Worm (Caenorhabditis elegans) whole organism, late embryonic: Measurements from ENCODE around the gene Y39B6A.25.
A peak's percentile ranks its signal among the peaks of the same experiment; 100 is the strongest.

Source experiments
- F13H6.1 ChIP-seq: sonication (generic microtip); optimal IDR thresholded peaks from 2 replicates; lab custom pipeline; 2016; ENCODE audit warnings: missing genetic modification characterization, missing compliant biosample characterization
- ceh-18 ChIP-seq: sonication (generic microtip); optimal IDR thresholded peaks from 2 replicates; lab custom pipeline; 2016; ENCODE audit warnings: missing genetic modification characterization, missing compliant biosample characterization
- ceh-2 ChIP-seq: sonication (generic microtip); optimal IDR thresholded peaks from 2 replicates; lab custom pipeline; 2016; ENCODE audit warnings: missing genotype, missing genetic modification characterization, missing compliant biosample characterization
- ceh-22 ChIP-seq: sonication (generic microtip); optimal IDR thresholded peaks from 2 replicates; lab custom pipeline; 2017; ENCODE audit warnings: missing biosample characterization, missing genetic modification characterization
- ceh-24 ChIP-seq: sonication (generic microtip); optimal IDR thresholded peaks from 2 replicates; lab custom pipeline; 2016; ENCODE audit warnings: mild to moderate bottlenecking, missing genetic modification characterization, missing compliant biosample characterization
- ceh-30 ChIP-seq: fragments of 150-350 bp; optimal IDR thresholded peaks from 2 replicates; lab custom pipeline; 2014; ENCODE audit warnings: missing biosample characterization, missing genetic modification characterization
- ceh-34 ChIP-seq: sonication (generic microtip); optimal IDR thresholded peaks from 2 replicates; lab custom pipeline; 2016; ENCODE audit warnings: mild to moderate bottlenecking, missing genetic modification characterization, missing compliant biosample characterization
- ceh-45 ChIP-seq: fragments of 200-800 bp; sonication (Bioruptor generic); IDR thresholded peaks from 2 replicates; pipeline ENCODE4 v1.3.6; 2022; ENCODE audit warnings: missing genetic modification reagents, missing genetic modification characterization, missing compliant biosample characterization
- ceh-48 ChIP-seq: sonication (generic microtip); optimal IDR thresholded peaks from 2 replicates; lab custom pipeline; 2016; ENCODE audit warnings: missing genetic modification characterization, inconsistent platforms, missing compliant biosample characterization
- elt-2 ChIP-seq: sonication (generic microtip); optimal IDR thresholded peaks from 2 replicates; lab custom pipeline; 2016; ENCODE audit warnings: missing genetic modification reagents, missing genetic modification characterization, missing compliant biosample characterization
- elt-4 ChIP-seq: sonication (generic microtip); optimal IDR thresholded peaks from 2 replicates; lab custom pipeline; 2016; ENCODE audit warnings: missing genetic modification characterization, missing compliant biosample characterization
- fkh-10 ChIP-seq: fragments of 150-350 bp; optimal IDR thresholded peaks from 2 replicates; lab custom pipeline; 2014; ENCODE audit warnings: missing biosample characterization, missing genetic modification reagents, missing genetic modification characterization
- hlh-15 ChIP-seq: sonication (generic microtip); optimal IDR thresholded peaks from 2 replicates; lab custom pipeline; 2016; ENCODE audit warnings: missing genetic modification characterization, missing compliant biosample characterization
- hlh-30 ChIP-seq: sonication (generic microtip); optimal IDR thresholded peaks from 2 replicates; lab custom pipeline; 2017; ENCODE audit warnings: antibody characterized with exemption, missing genetic modification characterization, missing compliant biosample characterization; ENCODE audit not compliant: insufficient read depth
- hlh-6 ChIP-seq: sonication (generic microtip); optimal IDR thresholded peaks from 2 replicates; lab custom pipeline; 2016; ENCODE audit warnings: missing genotype, missing genetic modification characterization, missing compliant biosample characterization
- hlh-8 ChIP-seq: sonication (generic microtip); optimal IDR thresholded peaks from 2 replicates; lab custom pipeline; 2016; ENCODE audit warnings: missing genotype, missing genetic modification characterization, missing compliant biosample characterization
- lim-6 ChIP-seq: sonication (generic microtip); optimal IDR thresholded peaks from 2 replicates; lab custom pipeline; 2016; ENCODE audit warnings: missing genetic modification characterization, missing compliant biosample characterization
- lin-11 ChIP-seq: fragments of 200-800 bp; sonication (Bioruptor generic); optimal IDR thresholded peaks from 2 replicates; lab custom pipeline; 2018; ENCODE audit warnings: mild to moderate bottlenecking, missing genetic modification characterization, missing compliant biosample characterization
- madf-2 ChIP-seq: sonication (generic microtip); optimal IDR thresholded peaks from 2 replicates; lab custom pipeline; 2017; ENCODE audit warnings: missing genetic modification characterization, missing compliant biosample characterization
- mec-3 ChIP-seq: sonication (generic microtip); optimal IDR thresholded peaks from 2 replicates; lab custom pipeline; 2016; ENCODE audit warnings: borderline replicate concordance, missing genetic modification characterization, missing compliant biosample characterization
- nhr-11 ChIP-seq: fragments of 150-350 bp; optimal IDR thresholded peaks from 2 replicates; lab custom pipeline; 2014; ENCODE audit warnings: missing biosample characterization, missing genetic modification characterization
- nhr-232 ChIP-seq: sonication (generic microtip); optimal IDR thresholded peaks from 2 replicates; lab custom pipeline; 2016; ENCODE audit warnings: missing genetic modification characterization, missing compliant biosample characterization
- npax-4 ChIP-seq: sonication (generic microtip); optimal IDR thresholded peaks from 2 replicates; lab custom pipeline; 2016; ENCODE audit warnings: missing genetic modification characterization, missing compliant biosample characterization
- odd-2 ChIP-seq: sonication (generic microtip); optimal IDR thresholded peaks from 2 replicates; lab custom pipeline; 2017; ENCODE audit warnings: antibody characterized with exemption, mild to moderate bottlenecking, missing genetic modification characterization, missing compliant biosample characterization
- pag-3 ChIP-seq: sonication (generic microtip); optimal IDR thresholded peaks from 2 replicates; lab custom pipeline; 2016; ENCODE audit warnings: missing compliant biosample characterization, missing genetic modification characterization, borderline replicate concordance
- pat-9 ChIP-seq: fragments of 200-800 bp; sonication (Bioruptor generic); optimal IDR thresholded peaks from 2 replicates; lab custom pipeline; 2018; ENCODE audit warnings: mild to moderate bottlenecking, missing genetic modification characterization, moderate library complexity, missing compliant biosample characterization
- pax-1 ChIP-seq: fragments of 150-350 bp; optimal IDR thresholded peaks from 2 replicates; lab custom pipeline; 2014; ENCODE audit warnings: missing biosample characterization, missing genetic modification characterization
- pha-4 ChIP-seq: fragments of 150-350 bp; optimal IDR thresholded peaks from 2 replicates; lab custom pipeline; 2018; ENCODE audit warnings: missing biosample characterization, missing genetic modification reagents, missing genetic modification characterization
- pros-1 ChIP-seq: fragments of 150-350 bp; optimal IDR thresholded peaks from 2 replicates; lab custom pipeline; 2014; ENCODE audit warnings: missing biosample characterization, missing genetic modification reagents, missing genetic modification characterization
- rnt-1 ChIP-seq: sonication (generic microtip); optimal IDR thresholded peaks from 2 replicates; lab custom pipeline; 2016; ENCODE audit warnings: missing genetic modification characterization, missing compliant biosample characterization
- sdc-2 ChIP-seq: sonication (generic microtip); optimal IDR thresholded peaks from 2 replicates; lab custom pipeline; 2016; ENCODE audit warnings: missing genotype, missing genetic modification characterization, missing compliant biosample characterization
- sox-2 ChIP-seq: fragments of 200-800 bp; sonication (Bioruptor generic); IDR thresholded peaks from 2 replicates; pipeline ENCODE4 v1.3.6; 2022; ENCODE audit warnings: missing genetic modification reagents, missing genetic modification characterization, missing compliant biosample characterization
- syd-9 ChIP-seq: sonication (generic microtip); optimal IDR thresholded peaks from 2 replicates; lab custom pipeline; 2016; ENCODE audit warnings: mild to moderate bottlenecking, missing genetic modification characterization, moderate library complexity, missing compliant biosample characterization
- tbx-7 ChIP-seq: sonication (generic microtip); optimal IDR thresholded peaks from 2 replicates; lab custom pipeline; 2016; ENCODE audit warnings: missing genotype, missing genetic modification characterization, missing compliant biosample characterization
- ttx-3 ChIP-seq: sonication (generic microtip); optimal IDR thresholded peaks from 2 replicates; lab custom pipeline; 2016; ENCODE audit warnings: missing genetic modification reagents, missing genetic modification characterization, missing compliant biosample characterization
- ztf-16 ChIP-seq: sonication (generic microtip); optimal IDR thresholded peaks from 2 replicates; lab custom pipeline; 2017; ENCODE audit warnings: missing genetic modification characterization, missing compliant biosample characterization

The Y39B6A.25 gene

ce11 chrV:19019239-19019638, 7.0 kb upstream of the Y39B6A.25 start:
- TF ChIP-seq fkh-10 (no peak), syd-9 (no peak), lim-6 (no peak), ceh-48 (tag; lab: Kevin White, UChicago) (peak; percentile 20), nhr-11 (tag; lab: Kevin White, UChicago) (no peak), lin-11 (tag; lab: Kevin White, UChicago) (no peak)

DNA sequence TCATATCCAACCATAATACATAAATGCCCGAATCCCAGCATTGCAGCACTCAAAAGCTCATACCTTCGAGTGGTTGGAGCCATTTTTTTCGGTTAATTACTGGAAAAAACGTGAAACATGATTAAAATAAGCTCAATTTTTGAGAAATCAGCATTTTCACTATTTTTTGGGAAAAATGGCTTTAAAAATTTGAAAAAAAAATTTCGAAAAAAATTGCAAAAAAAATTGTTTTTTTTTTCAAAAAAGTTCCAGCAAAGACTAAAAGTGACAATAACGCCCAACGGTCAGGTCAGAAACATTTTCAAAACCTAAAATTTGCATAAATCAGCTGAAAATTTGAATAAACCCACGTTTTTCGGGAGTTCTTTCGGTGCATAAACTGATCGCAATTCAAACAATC, 1.6 kb upstream of the Y39B6A.25 start, which contains the start of gene Y39B6A.29:
Gene Y39B6A.29 (minus strand): TSS at position 101 of the 400 bp plus-strand sequence.
- TF ChIP-seq nhr-232 (tag; lab: Kevin White, UChicago) (no peak), ceh-22 (tag; lab: Kevin White, UChicago) (no peak), odd-2 (tag; lab: Kevin White, UChicago) (no peak), pros-1 (tag; lab: Kevin White, UChicago) (no peak), ceh-34 (tag; lab: Kevin White, UChicago) (no peak), madf-2 (tag; lab: Kevin White, UChicago) (no peak), pat-9 (no peak), ceh-30 (tag; lab: Kevin White, UChicago) (no peak), ztf-16 (no peak), pax-1 (no peak), ceh-45 (GFP tag; lab: Robert Waterston, UW) (no peak), hlh-6 (no peak), ceh-24 (tag; lab: Kevin White, UChicago) (no peak)

- TF ChIP-seq ceh-48 (tag; lab: Kevin White, UChicago), result peak; percentile 52
These were observed 494 bp downstream of the Y39B6A.25 start for ce11 chrV:19026757-19027156.

ce11 chrV:19027338-19027737, 1.1 kb downstream of the Y39B6A.25 start:
- TF ChIP-seq ceh-18, result no peak
- no peak for TF ChIP-seq hlh-30
- peak; percentile 68 for TF ChIP-seq ceh-48 (tag; lab: Kevin White, UChicago)
- TF ChIP-seq sox-2 (GFP tag; lab: Robert Waterston, UW), result no peak

DNA sequence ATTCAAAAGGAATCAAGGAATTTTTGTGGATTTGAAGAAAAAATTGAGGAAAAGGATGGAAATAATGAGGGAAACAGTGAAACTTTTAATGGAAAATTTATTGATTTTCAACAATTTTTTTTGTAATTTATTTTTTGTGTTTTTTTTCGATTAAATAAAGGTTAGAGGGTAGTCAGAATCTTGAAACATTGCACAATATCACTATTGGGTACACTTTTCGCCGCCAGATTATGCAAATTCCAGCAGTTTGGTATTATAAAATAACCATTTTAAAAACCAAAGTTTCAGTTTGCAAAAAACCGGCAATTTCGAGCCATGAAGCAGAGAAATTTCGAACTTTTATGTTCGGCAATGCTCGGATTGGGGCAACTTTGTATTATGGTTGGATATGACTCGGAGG, 5.2 kb downstream of the Y39B6A.25 start, which contains the start of gene Y39B6A.27:
Gene Y39B6A.27 (plus strand): TSS at position 301 of the 400 bp plus-strand sequence.
- no peak for TF ChIP-seq hlh-15 (tag; lab: Kevin White, UChicago)

- TF ChIP-seq ceh-48 (tag; lab: Kevin White, UChicago) (peak; percentile 37), hlh-8 (tag; lab: Kevin White, UChicago) (no peak), elt-2 (tag; lab: Kevin White, UChicago) (no peak), ceh-45 (GFP tag; lab: Robert Waterston, UW) (no peak), ceh-2 (tag; lab: Kevin White, UChicago) (no peak), npax-4 (tag; lab: Kevin White, UChicago) (no peak)
These were observed 9.8 kb downstream of the Y39B6A.25 start for ce11 chrV:19036061-19036460.

ce11 chrV:19037222-19037621, 11.0 kb downstream of the Y39B6A.25 start, which contains the start of gene asp-17:
Gene asp-17, minus strand, starts transcription at chrV:19037322.
- TF ChIP-seq ceh-34 (tag; lab: Kevin White, UChicago), result no peak
- no peak for TF ChIP-seq ztf-16
- no peak for TF ChIP-seq pha-4
- no peak for TF ChIP-seq ttx-3 (tag; lab: Kevin White, UChicago)
- no peak for TF ChIP-seq pag-3
- TF ChIP-seq nhr-11 (tag; lab: Kevin White, UChicago), result no peak
- no peak for TF ChIP-seq mec-3 (tag; lab: Kevin White, UChicago)
- no peak for TF ChIP-seq elt-4
- TF ChIP-seq tbx-7 (tag; lab: Kevin White, UChicago), result no peak
- TF ChIP-seq pat-9, result no peak
- TF ChIP-seq ceh-45 (GFP tag; lab: Robert Waterston, UW), result no peak
- no peak for TF ChIP-seq F13H6.1 (tag; lab: Kevin White, UChicago)
- no peak for TF ChIP-seq rnt-1 (tag; lab: Kevin White, UChicago)
- TF ChIP-seq sdc-2 (tag; lab: Kevin White, UChicago), result no peak
- no peak for TF ChIP-seq hlh-30
